Fruit fly (Drosophila melanogaster) whole organism, embryonic: Measurements from ENCODE around the gene CG43439.

Experiments
- Ada2b ChIP-seq: fragments of 200-800 bp; sonication (Bioruptor generic); IDR thresholded peaks from 2 replicates; pipeline ENCODE4 v1.3.6; 2022; ENCODE audit warnings: missing biosample characterization, missing genetic modification characterization
- Blimp-1 ChIP-seq: fragments of 200-800 bp; sonication (Bioruptor generic); optimal IDR thresholded peaks from 3 replicates; lab custom pipeline; 2018; ENCODE audit warnings: missing biosample characterization, missing genetic modification characterization, mild to moderate bottlenecking, moderate library complexity, missing genetic modification reagents
- C15 ChIP-seq: fragments of 200-800 bp; sonication (Bioruptor generic); IDR thresholded peaks from 3 replicates; pipeline ENCODE4 v1.3.6; 2022; ENCODE audit warnings: missing biosample characterization, missing genetic modification characterization
- CG10366 ChIP-seq: fragments of 200-800 bp; sonication (Bioruptor generic); IDR thresholded peaks from 2 replicates; pipeline ENCODE4 v1.3.6; 2022; ENCODE audit warnings: missing biosample characterization, missing genetic modification characterization
- CG12219 ChIP-seq: fragments of 200-800 bp; sonication (Bioruptor generic); optimal IDR thresholded peaks from 3 replicates; lab custom pipeline; 2018; ENCODE audit warnings: missing biosample characterization, mild to moderate bottlenecking, missing genetic modification characterization
- CG12391 ChIP-seq: fragments of 200-800 bp; sonication (Bioruptor generic); optimal IDR thresholded peaks from 3 replicates; lab custom pipeline; 2018; ENCODE audit warnings: missing biosample characterization, mild to moderate bottlenecking, missing genetic modification characterization, moderate library complexity
- CG13296 ChIP-seq: fragments of 200-800 bp; sonication (Bioruptor generic); optimal IDR thresholded peaks from 3 replicates; lab custom pipeline; 2018; ENCODE audit warnings: missing biosample characterization, mild to moderate bottlenecking, missing genetic modification characterization
- CG14965 ChIP-seq: fragments of 200-800 bp; sonication (Bioruptor generic); optimal IDR thresholded peaks from 2 replicates; lab custom pipeline; 2016; ENCODE audit warnings: missing biosample characterization, missing genetic modification characterization, borderline replicate concordance
- CG15073 ChIP-seq: fragments of 200-800 bp; sonication (Bioruptor generic); optimal IDR thresholded peaks from 2 replicates; lab custom pipeline; 2016; ENCODE audit warnings: missing biosample characterization, missing genetic modification characterization
- CG17186 ChIP-seq: fragments of 200-800 bp; sonication (Bioruptor generic); optimal IDR thresholded peaks from 3 replicates; lab custom pipeline; 2017; ENCODE audit warnings: missing biosample characterization, missing genetic modification reagents, missing genetic modification characterization
- CG18619 ChIP-seq: fragments of 200-800 bp; sonication (Bioruptor generic); optimal IDR thresholded peaks from 3 replicates; lab custom pipeline; 2017; ENCODE audit warnings: missing biosample characterization, mild to moderate bottlenecking, missing genetic modification characterization
- CG2678 ChIP-seq: fragments of 200-800 bp; sonication (Bioruptor generic); optimal IDR thresholded peaks from 3 replicates; lab custom pipeline; 2019; ENCODE audit warnings: missing biosample characterization, mild to moderate bottlenecking, missing genetic modification characterization, moderate library complexity
- CG30403 ChIP-seq: fragments of 200-800 bp; sonication (Bioruptor generic); optimal IDR thresholded peaks from 3 replicates; lab custom pipeline; 2016; ENCODE audit warnings: missing biosample characterization, missing genetic modification characterization
- CG31441 ChIP-seq: fragments of 200-800 bp; sonication (Bioruptor generic); IDR thresholded peaks from 2 replicates; pipeline ENCODE4 v1.3.6; 2022; ENCODE audit warnings: missing biosample characterization, missing genetic modification characterization
- CG4404 ChIP-seq: fragments of 200-800 bp; sonication (Bioruptor generic); IDR thresholded peaks from 2 replicates; pipeline ENCODE4 v1.3.6; 2022; ENCODE audit warnings: missing biosample characterization, missing genetic modification characterization
- CG4730 ChIP-seq: fragments of 200-800 bp; sonication (Bioruptor generic); IDR thresholded peaks from 2 replicates; pipeline ENCODE4 v1.3.6; 2022; ENCODE audit warnings: missing biosample characterization, missing genetic modification characterization
- CG5245 ChIP-seq: fragments of 200-800 bp; sonication (Bioruptor generic); optimal IDR thresholded peaks from 3 replicates; lab custom pipeline; 2016; ENCODE audit warnings: missing biosample characterization, missing genetic modification characterization
- CG6254 ChIP-seq: fragments of 200-800 bp; sonication (Bioruptor generic); optimal IDR thresholded peaks from 3 replicates; lab custom pipeline; 2017; ENCODE audit warnings: mild to moderate bottlenecking, missing biosample characterization, missing genetic modification reagents, missing genetic modification characterization
- CG8765 ChIP-seq: fragments of 200-800 bp; sonication (Bioruptor generic); IDR thresholded peaks from 2 replicates; pipeline ENCODE4 v1.3.6; 2022; ENCODE audit warnings: missing biosample characterization, missing genetic modification characterization
- CHES-1-like ChIP-seq: fragments of 200-800 bp; sonication (Bioruptor generic); optimal IDR thresholded peaks from 2 replicates; lab custom pipeline; 2016; ENCODE audit warnings: missing biosample characterization, missing genetic modification characterization
- Chrac-16 ChIP-seq: fragments of 200-800 bp; sonication (Bioruptor generic); optimal IDR thresholded peaks from 3 replicates; lab custom pipeline; 2016; ENCODE audit warnings: missing biosample characterization, missing genetic modification characterization
- Dad ChIP-seq: fragments of 200-800 bp; sonication (Bioruptor generic); optimal IDR thresholded peaks from 3 replicates; lab custom pipeline; 2016; ENCODE audit warnings: missing biosample characterization, missing genetic modification characterization
- E2f2 ChIP-seq: fragments of 200-800 bp; sonication (Bioruptor generic); IDR thresholded peaks from 2 replicates; pipeline ENCODE4 v1.3.6; 2022; ENCODE audit warnings: missing biosample characterization, missing genetic modification characterization
- Ets65A ChIP-seq: fragments of 200-800 bp; sonication (Bioruptor generic); peaks from one replicate; lab custom pipeline; 2016; ENCODE audit warnings: missing biosample characterization, missing genetic modification characterization
- Fer1 ChIP-seq: fragments of 200-800 bp; sonication (Bioruptor generic); optimal IDR thresholded peaks from 2 replicates; lab custom pipeline; 2017; ENCODE audit warnings: missing biosample characterization, mild to moderate bottlenecking, missing genetic modification characterization
- HmgD ChIP-seq: fragments of 200-800 bp; sonication (Bioruptor generic); optimal IDR thresholded peaks from 3 replicates; lab custom pipeline; 2016; ENCODE audit warnings: missing biosample characterization, missing genetic modification characterization
- Med ChIP-seq: fragments of 200-800 bp; sonication (Bioruptor generic); peaks from one replicate; lab custom pipeline; 2016; ENCODE audit warnings: missing biosample characterization, missing genetic modification characterization, mild to moderate bottlenecking, inconsistent platforms, moderate library complexity
- Meics ChIP-seq: fragments of 200-800 bp; sonication (Bioruptor generic); optimal IDR thresholded peaks from 2 replicates; lab custom pipeline; 2017; ENCODE audit warnings: missing biosample characterization, mild to moderate bottlenecking, missing genetic modification characterization
- NFAT ChIP-seq: fragments of 200-800 bp; sonication (Bioruptor generic); IDR thresholded peaks from 2 replicates; pipeline ENCODE4 v1.3.6; 2022; ENCODE audit warnings: missing biosample characterization, missing genetic modification characterization
- Oaz ChIP-seq: fragments of 200-800 bp; sonication (Bioruptor generic); IDR thresholded peaks from 2 replicates; pipeline ENCODE4 v1.3.6; 2022; ENCODE audit warnings: missing biosample characterization, missing genetic modification characterization
- Opbp ChIP-seq: fragments of 200-800 bp; sonication (Bioruptor generic); IDR thresholded peaks from 3 replicates; pipeline ENCODE4 v1.3.6; 2022; ENCODE audit warnings: missing biosample characterization, missing genetic modification characterization; ENCODE audit not compliant: partially characterized antibody
- Pdp1 ChIP-seq, 2 experiments: fragments of 200-800 bp; sonication (Bioruptor generic); optimal IDR thresholded peaks; 3 replicates each; lab custom pipeline; 2016; ENCODE audit warnings: missing biosample characterization in 2 of 2, missing genetic modification characterization in 2 of 2, mild to moderate bottlenecking in 1 of 2, moderate library complexity in 1 of 2
- Poxn ChIP-seq: fragments of 200-800 bp; sonication (Bioruptor generic); IDR thresholded peaks from 2 replicates; pipeline ENCODE4 v1.3.6; 2022; ENCODE audit warnings: missing biosample characterization, missing genetic modification characterization
- Sin3A ChIP-seq: fragments of >200 bp; optimal IDR thresholded peaks from 2 replicates; lab custom pipeline; 2018
- Sox102F ChIP-seq: fragments of 200-800 bp; sonication (Bioruptor generic); optimal IDR thresholded peaks from 2 replicates; lab custom pipeline; 2018; ENCODE audit warnings: missing biosample characterization, mild to moderate bottlenecking, missing genetic modification characterization, moderate library complexity
- TFAM ChIP-seq: fragments of 200-800 bp; sonication (Bioruptor generic); optimal IDR thresholded peaks from 2 replicates; lab custom pipeline; 2017; ENCODE audit warnings: missing biosample characterization, missing genetic modification characterization, inconsistent platforms
- Tbp ChIP-seq: fragments of >200 bp; optimal IDR thresholded peaks from 2 replicates; lab custom pipeline; 2018; ENCODE audit warnings: missing biosample characterization, missing genetic modification characterization
- Xbp1 ChIP-seq: fragments of 200-800 bp; sonication (Bioruptor generic); optimal IDR thresholded peaks from 3 replicates; lab custom pipeline; 2016; ENCODE audit warnings: missing biosample characterization, mild to moderate bottlenecking, missing genetic modification characterization
- en ChIP-seq: fragments of 200-800 bp; sonication (Bioruptor generic); optimal IDR thresholded peaks from 2 replicates; lab custom pipeline; 2016; ENCODE audit warnings: missing biosample characterization, missing genetic modification characterization
- fd102C ChIP-seq: fragments of 200-800 bp; sonication (Bioruptor generic); optimal IDR thresholded peaks from 2 replicates; lab custom pipeline; 2018; ENCODE audit warnings: missing biosample characterization, mild to moderate bottlenecking, missing genetic modification characterization, moderate library complexity
- gem ChIP-seq: fragments of 200-800 bp; sonication (Bioruptor generic); optimal IDR thresholded peaks from 2 replicates; lab custom pipeline; 2019; ENCODE audit warnings: missing biosample characterization, mild to moderate bottlenecking, missing genetic modification characterization, moderate library complexity
- h ChIP-seq: fragments of >200 bp; optimal IDR thresholded peaks from 2 replicates; lab custom pipeline; 2017
- ham ChIP-seq: fragments of 200-800 bp; sonication (Bioruptor generic); IDR thresholded peaks from 2 replicates; pipeline ENCODE4 v1.3.6; 2022; ENCODE audit warnings: missing biosample characterization, missing genetic modification characterization
- p53 ChIP-seq: fragments of 200-800 bp; sonication (Bioruptor generic); optimal IDR thresholded peaks from 2 replicates; lab custom pipeline; 2016; ENCODE audit warnings: missing biosample characterization, missing genetic modification characterization
- repo ChIP-seq: fragments of 200-800 bp; sonication (Bioruptor generic); optimal IDR thresholded peaks from 2 replicates; lab custom pipeline; 2016; ENCODE audit warnings: missing biosample characterization, missing genetic modification characterization
- sna ChIP-seq: fragments of 200-800 bp; sonication (Bioruptor generic); IDR thresholded peaks from 2 replicates; pipeline ENCODE4 v1.3.6; 2022; ENCODE audit warnings: missing biosample characterization, missing genetic modification characterization; ENCODE audit not compliant: partially characterized antibody
- so ChIP-seq: fragments of 200-800 bp; sonication (Bioruptor generic); IDR thresholded peaks from 3 replicates; pipeline ENCODE4 v1.3.6; 2022; ENCODE audit warnings: missing biosample characterization, missing genetic modification characterization
- tll ChIP-seq, 2 experiments: fragments of 200-800 bp in 1 of 2; fragments of >200 bp in 1 of 2; sonication (Bioruptor generic) in 1 of 2; optimal IDR thresholded peaks; 2 replicates each; lab custom pipeline; 2017 to 2019; ENCODE audit warnings: missing biosample characterization in 2 of 2, missing genetic modification characterization in 2 of 2, mild to moderate bottlenecking in 1 of 2, moderate library complexity in 1 of 2
- tx ChIP-seq: fragments of 200-800 bp; sonication (Bioruptor generic); optimal IDR thresholded peaks from 2 replicates; lab custom pipeline; 2016; ENCODE audit warnings: missing biosample characterization, missing genetic modification characterization
- wor ChIP-seq: fragments of 200-800 bp; sonication (Bioruptor generic); IDR thresholded peaks from 2 replicates; pipeline ENCODE4 v1.3.6; 2022; ENCODE audit warnings: missing biosample characterization, missing genetic modification characterization

The CG43439 gene

DNA sequence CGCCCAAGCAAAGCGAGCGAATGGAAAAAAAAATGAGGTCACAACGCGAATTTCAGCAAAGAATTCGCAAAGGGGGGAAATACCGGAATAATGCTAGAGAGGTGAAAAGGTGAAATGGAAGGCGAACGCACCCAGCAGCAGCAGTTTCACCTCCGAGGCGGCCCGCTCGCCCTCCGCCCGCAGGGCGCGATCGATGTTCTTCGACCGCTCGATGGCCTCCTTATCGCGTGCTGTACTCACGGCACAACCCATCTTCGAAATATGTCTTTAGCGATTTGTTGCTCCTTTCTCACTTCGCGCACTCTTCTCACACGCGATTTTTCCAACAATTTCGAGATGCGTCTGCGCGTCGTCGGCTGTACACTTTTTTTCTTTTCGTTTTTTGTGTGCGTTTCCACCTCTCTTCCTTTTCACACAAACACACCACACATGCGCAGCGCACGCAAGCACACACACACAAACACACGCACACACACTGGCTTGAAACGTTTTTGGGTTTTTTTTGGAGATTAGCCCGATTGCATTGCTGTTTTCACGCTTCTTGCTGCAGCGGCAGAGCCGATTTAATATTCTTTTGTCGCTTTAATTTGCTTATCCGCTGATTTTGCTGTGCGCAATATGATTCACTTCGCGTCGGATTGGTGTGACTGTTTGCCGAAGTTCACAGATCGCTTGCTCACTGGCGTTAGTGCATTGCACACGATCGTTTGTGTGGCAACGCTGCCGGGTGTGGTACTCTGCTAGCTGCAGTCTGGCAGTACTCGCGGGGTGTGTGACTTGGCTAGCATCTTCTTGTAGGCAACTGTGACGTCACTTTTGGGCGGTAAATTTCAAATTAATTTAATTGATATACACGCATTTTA is 4.8 kb downstream of the CG43439 start, which contains the start of gene Galphai (continued):
- no peak for TF ChIP-seq CG31441
- TF ChIP-seq fd102C, result no peak
- TF ChIP-seq sna (GFP tag; lab: Robert Waterston, UW), result no peak
- TF ChIP-seq Tbp (GFP tag; lab: Kevin White, UChicago), result no peak
- peak; percentile 29 for TF ChIP-seq Dad
- TF ChIP-seq tll (GFP tag; optimal IDR thresholded peaks at IDR 0.05; lab: Kevin White, UChicago), result no peak
- TF ChIP-seq E2f2 (GFP tag; lab: Robert Waterston, UW), result peak; percentile 99
- TF ChIP-seq CG2678, result no peak
- no peak for TF ChIP-seq gem (tag; lab: Kevin White, UChicago)
- TF ChIP-seq Chrac-16 (GFP tag; lab: Kevin White, UChicago), result no peak
- TF ChIP-seq Poxn, result no peak
- peak; percentile 7 for TF ChIP-seq CG30403
- peak; percentile 95 for TF ChIP-seq Med (GFP tag; lab: Kevin White, UChicago)
- peak; percentile 46 for TF ChIP-seq repo (GFP tag; lab: Kevin White, UChicago)
- TF ChIP-seq CG5245, result no peak
- peak in 1 of 2 experiments; percentile 82 for TF ChIP-seq Pdp1 (GFP tag; optimal IDR thresholded peaks at IDR 0.05; lab: Kevin White, UChicago)
- TF ChIP-seq Ets65A (GFP tag; lab: Kevin White, UChicago), result peak; percentile 94
- TF ChIP-seq CG12391 (tag; lab: Kevin White, UChicago), result peak; percentile 35
- no peak for TF ChIP-seq CG15073 (GFP tag; lab: Kevin White, UChicago)
- TF ChIP-seq Meics (GFP tag; lab: Kevin White, UChicago), result no peak
- peak; percentile 92 for TF ChIP-seq HmgD
- 0 out of 2 replicates have a peak, but pooled peaks have one; percentile 29 for TF ChIP-seq NFAT (GFP tag; lab: Robert Waterston, UW)
- TF ChIP-seq Blimp-1 (GFP tag; lab: Kevin White, UChicago), result no peak
- TF ChIP-seq CG17186 (GFP tag; lab: Kevin White, UChicago), result peak; percentile 94
- no peak for TF ChIP-seq en (GFP tag; lab: Kevin White, UChicago)
- TF ChIP-seq TFAM (GFP tag; lab: Kevin White, UChicago), result no peak
- no peak for TF ChIP-seq CG12219 (GFP tag; lab: Kevin White, UChicago)
- TF ChIP-seq Ada2b, result no peak
- peak; percentile 67; the same call in 1 of the 3 replicates for TF ChIP-seq Opbp (GFP tag; lab: Robert Waterston, UW)
- TF ChIP-seq Xbp1 (GFP tag; lab: Kevin White, UChicago), result peak; percentile 39
- no peak for TF ChIP-seq Sox102F (GFP tag; lab: Kevin White, UChicago)
- no peak for TF ChIP-seq tx (GFP tag; lab: Kevin White, UChicago)
- peak; percentile 55 for TF ChIP-seq CHES-1-like (GFP tag; lab: Kevin White, UChicago)
- peak; percentile 88 for TF ChIP-seq Sin3A
- TF ChIP-seq CG18619 (GFP tag; lab: Kevin White, UChicago), result no peak
- no peak for TF ChIP-seq CG6254
- TF ChIP-seq so (GFP tag; lab: Robert Waterston, UW), result peak; percentile 20; the same call in 1 of the 3 replicates
- TF ChIP-seq wor (GFP tag; lab: Robert Waterston, UW), result no peak
- peak; percentile 7 for TF ChIP-seq CG13296
- TF ChIP-seq CG4404 (GFP tag; lab: Robert Waterston, UW), result no peak
- no peak for TF ChIP-seq CG4730
- no peak for TF ChIP-seq Oaz (GFP tag; lab: Robert Waterston, UW)
- no peak for TF ChIP-seq Fer1 (GFP tag; lab: Kevin White, UChicago)
- 0 out of 2 replicates have a peak, but pooled peaks have one; percentile 38 for TF ChIP-seq CG8765
- peak; percentile 74 for TF ChIP-seq p53 (GFP tag; lab: Kevin White, UChicago)
- TF ChIP-seq CG10366 (GFP tag; lab: Robert Waterston, UW), result no peak
- TF ChIP-seq CG14965 (GFP tag; lab: Kevin White, UChicago), result no peak
- TF ChIP-seq ham (GFP tag; lab: Robert Waterston, UW), result no peak
- TF ChIP-seq C15, result no peak
- no peak for TF ChIP-seq h (lab: Kevin White, UChicago)
